Worm (Caenorhabditis elegans) whole organism, late embryonic: ENCODE results near the gene sca-1.
A peak's percentile ranks its signal among the peaks of the same experiment; 100 is the strongest.

ENCODE experiments used
- C38D4.7 ChIP-seq: fragments of 200-800 bp; sonication (Bioruptor generic); optimal IDR thresholded peaks from 2 replicates; lab custom pipeline; 2018; ENCODE audit warnings: mild to moderate bottlenecking, missing genetic modification characterization, moderate library complexity, missing compliant biosample characterization
- F13H6.1 ChIP-seq: sonication (generic microtip); optimal IDR thresholded peaks from 2 replicates; lab custom pipeline; 2016; ENCODE audit warnings: missing genetic modification characterization, missing compliant biosample characterization
- K02D7.2 ChIP-seq: sonication (generic microtip); optimal IDR thresholded peaks from 2 replicates; lab custom pipeline; 2017; ENCODE audit warnings: mild to moderate bottlenecking, missing genetic modification characterization, missing compliant biosample characterization
- K09A11.1 ChIP-seq: sonication (generic microtip); optimal IDR thresholded peaks from 2 replicates; lab custom pipeline; 2017; ENCODE audit warnings: antibody characterized with exemption, mild to moderate bottlenecking, missing genetic modification characterization, missing compliant biosample characterization; ENCODE audit not compliant: insufficient read depth
- T23F11.4 ChIP-seq: fragments of 200-800 bp; sonication (Bioruptor generic); optimal IDR thresholded peaks from 2 replicates; lab custom pipeline; 2018; ENCODE audit warnings: mild to moderate bottlenecking, missing genetic modification characterization, missing compliant biosample characterization
- Y22D7AL.16 ChIP-seq: sonication (generic microtip); optimal IDR thresholded peaks from 2 replicates; lab custom pipeline; 2016; ENCODE audit warnings: missing genetic modification characterization, missing compliant biosample characterization
- ahr-1 ChIP-seq: sonication (generic microtip); optimal IDR thresholded peaks from 2 replicates; lab custom pipeline; 2016; ENCODE audit warnings: missing genetic modification characterization, missing compliant biosample characterization
- ama-1 ChIP-seq: fragments of 150-350 bp; optimal IDR thresholded peaks from 2 replicates; lab custom pipeline; 2014
- ceh-14 ChIP-seq: sonication (generic microtip); optimal IDR thresholded peaks from 2 replicates; lab custom pipeline; 2016; ENCODE audit warnings: missing genotype, missing genetic modification characterization, missing compliant biosample characterization
- ceh-2 ChIP-seq: sonication (generic microtip); optimal IDR thresholded peaks from 2 replicates; lab custom pipeline; 2016; ENCODE audit warnings: missing genotype, missing genetic modification characterization, missing compliant biosample characterization
- ceh-22 ChIP-seq: sonication (generic microtip); optimal IDR thresholded peaks from 2 replicates; lab custom pipeline; 2017; ENCODE audit warnings: missing biosample characterization, missing genetic modification characterization
- ceh-24 ChIP-seq: sonication (generic microtip); optimal IDR thresholded peaks from 2 replicates; lab custom pipeline; 2016; ENCODE audit warnings: mild to moderate bottlenecking, missing genetic modification characterization, missing compliant biosample characterization
- ceh-30 ChIP-seq: fragments of 150-350 bp; optimal IDR thresholded peaks from 2 replicates; lab custom pipeline; 2014; ENCODE audit warnings: missing biosample characterization, missing genetic modification characterization
- ceh-31 ChIP-seq: sonication (generic microtip); optimal IDR thresholded peaks from 2 replicates; lab custom pipeline; 2016; ENCODE audit warnings: missing genetic modification characterization, missing compliant biosample characterization
- ceh-45 ChIP-seq: fragments of 200-800 bp; sonication (Bioruptor generic); IDR thresholded peaks from 2 replicates; pipeline ENCODE4 v1.3.6; 2022; ENCODE audit warnings: missing genetic modification reagents, missing genetic modification characterization, missing compliant biosample characterization
- ceh-48 ChIP-seq: sonication (generic microtip); optimal IDR thresholded peaks from 2 replicates; lab custom pipeline; 2016; ENCODE audit warnings: missing genetic modification characterization, inconsistent platforms, missing compliant biosample characterization
- ceh-6 ChIP-seq: fragments of 200-800 bp; sonication (Bioruptor generic); optimal IDR thresholded peaks from 2 replicates; lab custom pipeline; 2018; ENCODE audit warnings: mild to moderate bottlenecking, missing genetic modification characterization, missing compliant biosample characterization
- ceh-9 ChIP-seq: sonication (generic microtip); optimal IDR thresholded peaks from 2 replicates; lab custom pipeline; 2016; ENCODE audit warnings: mild to moderate bottlenecking, missing genetic modification characterization, inconsistent platforms, missing compliant biosample characterization
- che-1 ChIP-seq: sonication (generic microtip); optimal IDR thresholded peaks from 2 replicates; lab custom pipeline; 2016; ENCODE audit warnings: mild to moderate bottlenecking, missing genetic modification characterization, missing compliant biosample characterization
- dmd-4 ChIP-seq: sonication (generic microtip); optimal IDR thresholded peaks from 2 replicates; lab custom pipeline; 2016; ENCODE audit warnings: borderline replicate concordance, missing genetic modification characterization, missing compliant biosample characterization
- elt-4 ChIP-seq: sonication (generic microtip); optimal IDR thresholded peaks from 2 replicates; lab custom pipeline; 2016; ENCODE audit warnings: missing genetic modification characterization, missing compliant biosample characterization
- ets-4 ChIP-seq: sonication (generic microtip); optimal IDR thresholded peaks from 2 replicates; lab custom pipeline; 2016; ENCODE audit warnings: missing genetic modification characterization, missing compliant biosample characterization
- eyg-1 ChIP-seq: sonication (generic microtip); optimal IDR thresholded peaks from 2 replicates; lab custom pipeline; 2016; ENCODE audit warnings: missing genotype, missing genetic modification characterization, missing compliant biosample characterization
- fax-1 ChIP-seq: sonication (generic microtip); optimal IDR thresholded peaks from 2 replicates; lab custom pipeline; 2016; ENCODE audit warnings: missing genotype, missing genetic modification characterization, missing compliant biosample characterization
- fkh-6 ChIP-seq: sonication (generic microtip); optimal IDR thresholded peaks from 2 replicates; lab custom pipeline; 2016; ENCODE audit warnings: missing genetic modification characterization, missing compliant biosample characterization
- gmeb-2 ChIP-seq: sonication (generic microtip); optimal IDR thresholded peaks from 2 replicates; lab custom pipeline; 2016; ENCODE audit warnings: missing genetic modification characterization, inconsistent platforms, missing compliant biosample characterization
- hlh-13 ChIP-seq: fragments of 200-800 bp; sonication (Bioruptor generic); optimal IDR thresholded peaks from 2 replicates; lab custom pipeline; 2018; ENCODE audit warnings: mild to moderate bottlenecking, missing genetic modification characterization, missing compliant biosample characterization
- hlh-15 ChIP-seq: sonication (generic microtip); optimal IDR thresholded peaks from 2 replicates; lab custom pipeline; 2016; ENCODE audit warnings: missing genetic modification characterization, missing compliant biosample characterization
- hlh-30 ChIP-seq: sonication (generic microtip); optimal IDR thresholded peaks from 2 replicates; lab custom pipeline; 2017; ENCODE audit warnings: antibody characterized with exemption, missing genetic modification characterization, missing compliant biosample characterization; ENCODE audit not compliant: insufficient read depth
- lim-6 ChIP-seq: sonication (generic microtip); optimal IDR thresholded peaks from 2 replicates; lab custom pipeline; 2016; ENCODE audit warnings: missing genetic modification characterization, missing compliant biosample characterization
- lin-11 ChIP-seq: fragments of 200-800 bp; sonication (Bioruptor generic); optimal IDR thresholded peaks from 2 replicates; lab custom pipeline; 2018; ENCODE audit warnings: mild to moderate bottlenecking, missing genetic modification characterization, missing compliant biosample characterization
- madf-2 ChIP-seq: sonication (generic microtip); optimal IDR thresholded peaks from 2 replicates; lab custom pipeline; 2017; ENCODE audit warnings: missing genetic modification characterization, missing compliant biosample characterization
- nhr-11 ChIP-seq: fragments of 150-350 bp; optimal IDR thresholded peaks from 2 replicates; lab custom pipeline; 2014; ENCODE audit warnings: missing biosample characterization, missing genetic modification characterization
- odd-2 ChIP-seq: sonication (generic microtip); optimal IDR thresholded peaks from 2 replicates; lab custom pipeline; 2017; ENCODE audit warnings: antibody characterized with exemption, mild to moderate bottlenecking, missing genetic modification characterization, missing compliant biosample characterization
- pag-3 ChIP-seq: sonication (generic microtip); optimal IDR thresholded peaks from 2 replicates; lab custom pipeline; 2016; ENCODE audit warnings: missing compliant biosample characterization, missing genetic modification characterization, borderline replicate concordance
- pat-9 ChIP-seq: fragments of 200-800 bp; sonication (Bioruptor generic); optimal IDR thresholded peaks from 2 replicates; lab custom pipeline; 2018; ENCODE audit warnings: mild to moderate bottlenecking, missing genetic modification characterization, moderate library complexity, missing compliant biosample characterization
- pax-1 ChIP-seq: fragments of 150-350 bp; optimal IDR thresholded peaks from 2 replicates; lab custom pipeline; 2014; ENCODE audit warnings: missing biosample characterization, missing genetic modification characterization
- pha-2 ChIP-seq: sonication (generic microtip); optimal IDR thresholded peaks from 2 replicates; lab custom pipeline; 2017; ENCODE audit warnings: mild to moderate bottlenecking, missing genetic modification characterization, missing compliant biosample characterization
- pha-4 ChIP-seq: fragments of 150-350 bp; optimal IDR thresholded peaks from 2 replicates; lab custom pipeline; 2018; ENCODE audit warnings: missing biosample characterization, missing genetic modification reagents, missing genetic modification characterization
- pros-1 ChIP-seq: fragments of 150-350 bp; optimal IDR thresholded peaks from 2 replicates; lab custom pipeline; 2014; ENCODE audit warnings: missing biosample characterization, missing genetic modification reagents, missing genetic modification characterization
- ref-2 ChIP-seq: sonication (generic microtip); optimal IDR thresholded peaks from 2 replicates; lab custom pipeline; 2016; ENCODE audit warnings: missing genetic modification characterization, missing compliant biosample characterization
- rnt-1 ChIP-seq: sonication (generic microtip); optimal IDR thresholded peaks from 2 replicates; lab custom pipeline; 2016; ENCODE audit warnings: missing genetic modification characterization, missing compliant biosample characterization
- sdc-2 ChIP-seq: sonication (generic microtip); optimal IDR thresholded peaks from 2 replicates; lab custom pipeline; 2016; ENCODE audit warnings: missing genotype, missing genetic modification characterization, missing compliant biosample characterization
- sox-2 ChIP-seq: fragments of 200-800 bp; sonication (Bioruptor generic); IDR thresholded peaks from 2 replicates; pipeline ENCODE4 v1.3.6; 2022; ENCODE audit warnings: missing genetic modification reagents, missing genetic modification characterization, missing compliant biosample characterization
- syd-9 ChIP-seq: sonication (generic microtip); optimal IDR thresholded peaks from 2 replicates; lab custom pipeline; 2016; ENCODE audit warnings: mild to moderate bottlenecking, missing genetic modification characterization, moderate library complexity, missing compliant biosample characterization
- tbx-2 ChIP-seq: sonication (generic microtip); optimal IDR thresholded peaks from 2 replicates; lab custom pipeline; 2016; ENCODE audit warnings: missing genetic modification characterization, missing compliant biosample characterization
- tbx-7 ChIP-seq: sonication (generic microtip); optimal IDR thresholded peaks from 2 replicates; lab custom pipeline; 2016; ENCODE audit warnings: missing genotype, missing genetic modification characterization, missing compliant biosample characterization
- ttx-3 ChIP-seq: sonication (generic microtip); optimal IDR thresholded peaks from 2 replicates; lab custom pipeline; 2016; ENCODE audit warnings: missing genetic modification reagents, missing genetic modification characterization, missing compliant biosample characterization
- unc-3 ChIP-seq, 2 experiments: fragments of 200-800 bp in 1 of 2; sonication (Bioruptor generic) in 1 of 2; sonication (generic microtip) in 1 of 2; conservative IDR thresholded peaks in 1 of 2; optimal IDR thresholded peaks in 1 of 2; 2 replicates each; pipeline versions ENCODE4 v1.3.6 to Lab custom; 2016 to 2022; ENCODE audit warnings: missing compliant biosample characterization in 2 of 2, missing genetic modification characterization in 2 of 2, missing genetic modification reagents in 1 of 2
- unc-42 ChIP-seq: sonication (generic microtip); optimal IDR thresholded peaks from 2 replicates; lab custom pipeline; 2016; ENCODE audit warnings: missing genotype, missing genetic modification characterization, missing compliant biosample characterization
- unc-55 ChIP-seq: sonication (generic microtip); optimal IDR thresholded peaks from 2 replicates; lab custom pipeline; 2017; ENCODE audit warnings: missing biosample characterization, missing genetic modification reagents, missing genetic modification characterization
- unc-86 ChIP-seq: sonication (generic microtip); optimal IDR thresholded peaks from 2 replicates; lab custom pipeline; 2016; ENCODE audit warnings: missing genetic modification characterization, missing compliant biosample characterization
- zip-5 ChIP-seq: sonication (generic microtip); optimal IDR thresholded peaks from 2 replicates; lab custom pipeline; 2016; ENCODE audit warnings: missing genetic modification characterization, missing compliant biosample characterization

sca-1 gene

ce11 chrIII:10856830-10857229 is 40.2 kb upstream of the sca-1 start:
- TF ChIP-seq fax-1 (peak; percentile 95), tbx-7 (tag; lab: Kevin White, UChicago) (peak; percentile 95), pag-3 (tag; lab: Kevin White, UChicago) (peak; percentile 45), madf-2 (peak; percentile 1), nhr-11 (tag; lab: Kevin White, UChicago) (no peak), ceh-2 (tag; lab: Kevin White, UChicago) (peak; percentile 97), unc-42 (tag; lab: Kevin White, UChicago) (no peak), che-1 (no peak), zip-5 (tag; lab: Kevin White, UChicago) (peak; percentile 93), Y22D7AL.16 (tag; lab: Kevin White, UChicago) (peak; percentile 46), lin-11 (tag; lab: Kevin White, UChicago) (no peak), ceh-24 (tag; lab: Kevin White, UChicago) (no peak), ceh-30 (tag; lab: Kevin White, UChicago) (no peak), ama-1 (lab: Kevin White, UChicago) (no peak), T23F11.4 (GFP tag; lab: Kevin White, UChicago) (no peak), K02D7.2 (tag; lab: Kevin White, UChicago) (no peak), pha-2 (tag; lab: Kevin White, UChicago) (peak; percentile 58), pha-4 (tag; lab: Kevin White, UChicago) (no peak), K09A11.1 (no peak), pax-1 (tag; lab: Kevin White, UChicago) (no peak), ttx-3 (no peak), ref-2 (tag; lab: Kevin White, UChicago) (peak; percentile 95), ceh-14 (peak; percentile 96), sox-2 (GFP tag; lab: Robert Waterston, UW) (no peak), dmd-4 (tag; lab: Kevin White, UChicago) (peak; percentile 95), pat-9 (no peak), ceh-31 (peak; percentile 99), C38D4.7 (GFP tag; lab: Kevin White, UChicago) (peak; percentile 56), sdc-2 (tag; lab: Kevin White, UChicago) (peak; percentile 51), ahr-1 (tag; lab: Kevin White, UChicago) (peak; percentile 86), syd-9 (tag; lab: Kevin White, UChicago) (peak; percentile 61), hlh-15 (tag; lab: Kevin White, UChicago) (no peak), elt-4 (tag; lab: Kevin White, UChicago) (peak; percentile 93), lim-6 (tag; lab: Kevin White, UChicago) (peak; percentile 94), odd-2 (tag; lab: Kevin White, UChicago) (no peak), unc-86 (tag; lab: Kevin White, UChicago) (peak; percentile 39), gmeb-2 (tag; lab: Kevin White, UChicago) (peak; percentile 0), ceh-9 (tag; lab: Kevin White, UChicago) (no peak), eyg-1 (tag; lab: Kevin White, UChicago) (peak; percentile 15), fkh-6 (tag; lab: Kevin White, UChicago) (peak; percentile 73), F13H6.1 (peak; percentile 93), ceh-6 (GFP tag; lab: Kevin White, UChicago) (peak; percentile 60), ceh-48 (tag; lab: Kevin White, UChicago) (peak; percentile 24), ets-4 (tag; lab: Kevin White, UChicago) (peak; percentile 93), hlh-13 (GFP tag; lab: Kevin White, UChicago) (peak; percentile 30), hlh-30 (tag; lab: Kevin White, UChicago) (no peak), rnt-1 (tag; lab: Kevin White, UChicago) (peak; percentile 95), pros-1 (tag; lab: Kevin White, UChicago) (no peak), ceh-22 (tag; lab: Kevin White, UChicago) (no peak), unc-55 (no peak), unc-3 (GFP tag; conservative IDR thresholded peaks at IDR 0.05; lab: Robert Waterston, UW) (no peak), unc-3 (tag; optimal IDR thresholded peaks at IDR 0.05; lab: Kevin White, UChicago) (peak; percentile 49), tbx-2 (peak; percentile 98), ceh-45 (GFP tag; lab: Robert Waterston, UW) (peak; percentile 26; the same call in 1 of the 2 replicates)
